Worm (Caenorhabditis elegans): Measurements from ENCODE around the gene F58F9.9.
A peak's percentile ranks its signal among the peaks of the same experiment; 100 is the strongest.
"Not testable (repeated sequence)": the region's sequence is repeated elsewhere in the genome, so short reads cannot be mapped to it uniquely, and the experiment has no call there.

DNA sequence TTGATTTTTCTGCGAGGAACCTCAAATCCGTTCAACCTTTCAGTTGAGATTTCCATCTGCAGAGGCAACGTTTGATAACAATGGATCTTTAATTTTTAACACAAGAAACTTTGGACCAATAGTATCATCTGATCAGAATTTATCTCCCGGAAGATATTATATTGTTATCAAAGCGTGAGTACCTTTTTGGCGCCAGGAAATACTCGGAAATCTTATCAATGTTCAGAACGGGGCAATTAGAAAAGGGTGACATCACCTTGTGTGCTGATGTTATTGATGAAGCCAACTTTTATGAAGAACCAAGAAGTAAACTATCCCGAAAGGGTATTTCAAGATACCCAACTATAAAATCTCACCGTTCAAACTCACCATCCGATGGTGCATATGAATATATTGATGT, 20.0 kb upstream of the F58F9.9 start:
- TF ChIP-seq fkh-10 (GFP tag; optimal IDR thresholded peaks at IDR 0.05); sea-2 (GFP tag; optimal IDR thresholded peaks at IDR 0.05); ceh-16 (tag; optimal IDR thresholded peaks at IDR 0.05); fos-1 (tag; optimal IDR thresholded peaks at IDR 0.05); daf-12 (tag; optimal IDR thresholded peaks at IDR 0.05); lin-15B (tag; optimal IDR thresholded peaks at IDR 0.05); nhr-237 (tag; optimal IDR thresholded peaks at IDR 0.05); ceh-9 (tag; optimal IDR thresholded peaks at IDR 0.05); tbx-2 (tag; optimal IDR thresholded peaks at IDR 0.05); nhr-76 (tag; optimal IDR thresholded peaks at IDR 0.05); egl-27 (tag; optimal IDR thresholded peaks at IDR 0.05); nhr-25 (tag; optimal IDR thresholded peaks at IDR 0.05): not testable (repeated sequence)
- peak; percentile 29 for TF ChIP-seq elt-2 (tag; optimal IDR thresholded peaks at IDR 0.05)
